Worm (Caenorhabditis elegans): Measurements from ENCODE around the gene F40G12.7.

F40G12.7 gene

ce11 chrV:14289363-14289762, 15.0 kb downstream of the F40G12.7 start, which contains the start of gene F14D7.1:
TSS of gene F14D7.1 (minus strand) at chrV:14289463.
- TF ChIP-seq nhr-237 (tag; optimal IDR thresholded peaks at IDR 0.05) (no peak), unc-39 (tag; optimal IDR thresholded peaks at IDR 0.05) (no peak), nhr-12 (tag; optimal IDR thresholded peaks at IDR 0.05) (no peak), aly-2 (tag; optimal IDR thresholded peaks at IDR 0.05) (no peak), mdl-1 (tag; optimal IDR thresholded peaks at IDR 0.05) (no peak), alr-1 (tag; optimal IDR thresholded peaks at IDR 0.05) (no peak), mab-5 (tag; optimal IDR thresholded peaks at IDR 0.05) (no peak), lin-13 (GFP tag; optimal IDR thresholded peaks at IDR 0.05) (no peak), nhr-77 (tag; optimal IDR thresholded peaks at IDR 0.05) (no peak), nhr-10 (tag; optimal IDR thresholded peaks at IDR 0.05) (no peak), ztf-4 (tag; optimal IDR thresholded peaks at IDR 0.05) (no peak)

- TF ChIP-seq elt-3 (tag; optimal IDR thresholded peaks at IDR 0.05), result no peak
Measured at ce11 chrV:14290636-14291035, 16.3 kb downstream of the F40G12.7 start, which contains the start of gene F14D7.18. TSS of gene F14D7.18 (minus strand) at chrV:14290736.

- TF ChIP-seq mdl-1 (tag; optimal IDR thresholded peaks at IDR 0.05) (no peak), mbf-1 (tag; optimal IDR thresholded peaks at IDR 0.05) (no peak), nhr-11 (tag; optimal IDR thresholded peaks at IDR 0.05) (no peak), unc-62 (GFP tag; optimal IDR thresholded peaks at IDR 0.05) (no peak), unc-55 (GFP tag; optimal IDR thresholded peaks at IDR 0.05) (no peak), crh-2 (tag; optimal IDR thresholded peaks at IDR 0.05) (no peak), nhr-129 (tag; optimal IDR thresholded peaks at IDR 0.05) (no peak)
Measured at ce11 chrV:14293667-14294194, 19.4 kb downstream of the F40G12.7 start, which contains the start of gene F14D7.2. TSS of gene F14D7.2 (minus strand) at chrV:14293717.

- TF ChIP-seq F13H6.1 (tag; optimal IDR thresholded peaks at IDR 0.05) (no peak), skn-1 (tag; optimal IDR thresholded peaks at IDR 0.05) (no peak), ceh-16 (tag; optimal IDR thresholded peaks at IDR 0.05) (no peak), egl-27 (tag; optimal IDR thresholded peaks at IDR 0.05) (no peak), ZK546.5 (tag; optimal IDR thresholded peaks at IDR 0.05) (no peak), nhr-23 (tag; optimal IDR thresholded peaks at IDR 0.05) (no peak)
Measured at ce11 chrV:14294396-14294795, 20.0 kb downstream of the F40G12.7 start, which contains the start of gene F14D7.9. TSS of gene F14D7.9 (plus strand) at chrV:14294696.

- TF ChIP-seq nhr-129 (tag; optimal IDR thresholded peaks at IDR 0.05), result no peak
- no peak for TF ChIP-seq nhr-23 (tag; optimal IDR thresholded peaks at IDR 0.05)
- no peak for TF ChIP-seq dmd-4 (tag; optimal IDR thresholded peaks at IDR 0.05)
- no peak for TF ChIP-seq R02D3.7 (tag; optimal IDR thresholded peaks at IDR 0.05)
- no peak for TF ChIP-seq nhr-11 (tag; optimal IDR thresholded peaks at IDR 0.05)
- TF ChIP-seq nhr-237 (tag; optimal IDR thresholded peaks at IDR 0.05), result no peak
- no peak for TF ChIP-seq sem-4 (tag; optimal IDR thresholded peaks at IDR 0.05)
- TF ChIP-seq zag-1 (tag; optimal IDR thresholded peaks at IDR 0.05), result no peak
- no peak for TF ChIP-seq gmeb-1 (tag; optimal IDR thresholded peaks at IDR 0.05)
- TF ChIP-seq nhr-21 (tag; optimal IDR thresholded peaks at IDR 0.05), result no peak
- no peak for TF ChIP-seq alr-1 (tag; optimal IDR thresholded peaks at IDR 0.05)
- TF ChIP-seq ztf-1 (GFP tag; conservative IDR thresholded peaks at IDR 0.05), result no peak
- TF ChIP-seq mbf-1 (tag; optimal IDR thresholded peaks at IDR 0.05), result no peak
- TF ChIP-seq lsy-2 (tag; optimal IDR thresholded peaks at IDR 0.05), result no peak
- TF ChIP-seq skn-1 (tag; optimal IDR thresholded peaks at IDR 0.05), result no peak
- no peak for TF ChIP-seq unc-55 (GFP tag; optimal IDR thresholded peaks at IDR 0.05)
- TF ChIP-seq ceh-82 (tag; optimal IDR thresholded peaks at IDR 0.05), result no peak
Measured at ce11 chrV:14296499-14296898, 22.1 kb downstream of the F40G12.7 start, which contains the start of gene F14D7.3. TSS of gene F14D7.3 (plus strand) at chrV:14296799.

- TF ChIP-seq C34F6.9 (tag; optimal IDR thresholded peaks at IDR 0.05) (no peak), zag-1 (tag; optimal IDR thresholded peaks at IDR 0.05) (no peak), R02D3.7 (tag; optimal IDR thresholded peaks at IDR 0.05) (no peak), nhr-23 (tag; optimal IDR thresholded peaks at IDR 0.05) (no peak), mbf-1 (tag; optimal IDR thresholded peaks at IDR 0.05) (no peak)
Measured at ce11 chrV:14299569-14300064, 25.2 kb downstream of the F40G12.7 start, which contains the start of the genes spig-3 and F14D7.12. TSS of gene spig-3 (minus strand) at chrV:14299669. TSS of gene F14D7.12 (plus strand) at chrV:14300014.
